Worm (Caenorhabditis elegans) whole organism, midembryonic: ENCODE measurements around the gene cyp-13B1.

ENCODE experiments used
- T22C8.4 ChIP-seq: fragments of 200-800 bp; sonication (Bioruptor generic); IDR thresholded peaks from 2 replicates; pipeline ENCODE4 v1.3.6; 2022; ENCODE audit warnings: missing genetic modification characterization, missing compliant biosample characterization
- cog-1 ChIP-seq: sonication (generic microtip); optimal IDR thresholded peaks from 2 replicates; lab custom pipeline; 2016; ENCODE audit warnings: missing genetic modification characterization, missing compliant biosample characterization
- flt-1 ChIP-seq: fragments of 200-800 bp; sonication (Bioruptor generic); IDR thresholded peaks from 2 replicates; pipeline ENCODE4 v1.3.6; 2022; ENCODE audit warnings: missing genetic modification characterization, missing compliant biosample characterization
- klf-2 ChIP-seq: fragments of 200-800 bp; sonication (Bioruptor generic); conservative IDR thresholded peaks from 2 replicates; pipeline ENCODE4 v1.3.6; 2022; ENCODE audit warnings: missing genetic modification reagents, missing genetic modification characterization, missing compliant biosample characterization
- med-1 ChIP-seq: sonication (generic microtip); optimal IDR thresholded peaks from 2 replicates; lab custom pipeline; 2017; ENCODE audit warnings: missing genetic modification characterization, mild to moderate bottlenecking, missing compliant biosample characterization, antibody characterized with exemption, missing genetic modification reagents; ENCODE audit not compliant: insufficient read depth
- ref-1 ChIP-seq: fragments of 200-800 bp; sonication (Bioruptor generic); conservative IDR thresholded peaks from 2 replicates; pipeline ENCODE4 v1.3.6; 2022; ENCODE audit warnings: missing genetic modification reagents, missing genetic modification characterization, missing compliant biosample characterization
- tab-1 ChIP-seq: fragments of 200-800 bp; sonication (Bioruptor generic); IDR thresholded peaks from 2 replicates; pipeline ENCODE4 v1.3.6; 2022; ENCODE audit warnings: missing genetic modification characterization, missing compliant biosample characterization
- ztf-23 ChIP-seq: fragments of 200-800 bp; sonication (Bioruptor generic); IDR thresholded peaks from 2 replicates; pipeline ENCODE4 v1.3.6; 2022; ENCODE audit warnings: missing genetic modification reagents, missing genetic modification characterization, missing compliant biosample characterization
- ztf-29 ChIP-seq: fragments of 200-800 bp; sonication (Bioruptor generic); IDR thresholded peaks from 2 replicates; pipeline ENCODE4 v1.3.6; 2022; ENCODE audit warnings: missing genetic modification reagents, missing genetic modification characterization, missing compliant biosample characterization

Gene cyp-13B1

ce11 chrX:13360632-13361031 is 48.8 kb downstream of the cyp-13B1 start:
- TF ChIP-seq klf-2 (GFP tag; lab: Robert Waterston, UW) (no peak), cog-1 (tag; lab: Kevin White, UChicago) (no peak), med-1 (GFP tag; lab: Kevin White, UChicago) (no peak), ztf-23 (GFP tag; lab: Robert Waterston, UW) (no peak), flt-1 (GFP tag; lab: Robert Waterston, UW) (no peak), T22C8.4 (GFP tag; lab: Robert Waterston, UW) (no peak), tab-1 (no peak), ref-1 (GFP tag; lab: Robert Waterston, UW) (no peak), ztf-29 (GFP tag; lab: Robert Waterston, UW) (no peak)

ce11 chrX:13359800-13360199 is 49.6 kb downstream of the cyp-13B1 start:
- TF ChIP-seq T22C8.4 (GFP tag; lab: Robert Waterston, UW) (no peak), ref-1 (GFP tag; lab: Robert Waterston, UW) (no peak), cog-1 (tag; lab: Kevin White, UChicago) (no peak), flt-1 (GFP tag; lab: Robert Waterston, UW) (no peak), med-1 (GFP tag; lab: Kevin White, UChicago) (no peak), ztf-23 (GFP tag; lab: Robert Waterston, UW) (no peak), tab-1 (no peak), klf-2 (GFP tag; lab: Robert Waterston, UW) (no peak)

ce11 chrX:13358573-13358972 is 50.9 kb downstream of the cyp-13B1 start:
- TF ChIP-seq med-1 (GFP tag; lab: Kevin White, UChicago) (no peak), ref-1 (GFP tag; lab: Robert Waterston, UW) (no peak), ztf-29 (GFP tag; lab: Robert Waterston, UW) (no peak), ztf-23 (GFP tag; lab: Robert Waterston, UW) (no peak), cog-1 (tag; lab: Kevin White, UChicago) (no peak), klf-2 (GFP tag; lab: Robert Waterston, UW) (no peak), T22C8.4 (GFP tag; lab: Robert Waterston, UW) (no peak), flt-1 (GFP tag; lab: Robert Waterston, UW) (no peak), tab-1 (no peak)

ce11 chrX:13357673-13358072 is 51.8 kb downstream of the cyp-13B1 start:
- TF ChIP-seq tab-1 (no peak), flt-1 (GFP tag; lab: Robert Waterston, UW) (no peak), T22C8.4 (GFP tag; lab: Robert Waterston, UW) (no peak), ref-1 (GFP tag; lab: Robert Waterston, UW) (no peak), cog-1 (tag; lab: Kevin White, UChicago) (no peak), ztf-29 (GFP tag; lab: Robert Waterston, UW) (no peak), klf-2 (GFP tag; lab: Robert Waterston, UW) (no peak), med-1 (GFP tag; lab: Kevin White, UChicago) (no peak), ztf-23 (GFP tag; lab: Robert Waterston, UW) (no peak)
